Fruit fly (Drosophila melanogaster) whole organism, embryonic: ENCODE results near the gene Rad9.

Experiments
- BEAF-32 ChIP-seq: fragments of 200-800 bp; sonication (Bioruptor generic); optimal IDR thresholded peaks from 3 replicates; lab custom pipeline; 2017; ENCODE audit warnings: missing biosample characterization, missing genetic modification characterization, mild to moderate bottlenecking, moderate library complexity, missing genetic modification reagents
- CG11085 ChIP-seq: fragments of 200-800 bp; sonication (Bioruptor generic); IDR thresholded peaks from 2 replicates; pipeline ENCODE4 v1.3.6; 2022; ENCODE audit warnings: missing biosample characterization, missing genetic modification characterization
- CG13296 ChIP-seq: fragments of 200-800 bp; sonication (Bioruptor generic); optimal IDR thresholded peaks from 3 replicates; lab custom pipeline; 2018; ENCODE audit warnings: missing biosample characterization, mild to moderate bottlenecking, missing genetic modification characterization
- CG15269 ChIP-seq: fragments of 200-800 bp; sonication (Bioruptor generic); optimal IDR thresholded peaks from 2 replicates; lab custom pipeline; 2018; ENCODE audit warnings: missing biosample characterization, mild to moderate bottlenecking, missing genetic modification characterization, moderate library complexity
- CG1792 ChIP-seq: fragments of 200-800 bp; sonication (Bioruptor generic); optimal IDR thresholded peaks from 2 replicates; lab custom pipeline; 2016; ENCODE audit warnings: missing biosample characterization, missing genetic modification characterization
- CG2199 ChIP-seq: fragments of 200-800 bp; sonication (Bioruptor generic); IDR thresholded peaks from 3 replicates; pipeline ENCODE4 v1.3.6; 2022; ENCODE audit warnings: missing biosample characterization, missing genetic modification characterization
- CG2678 ChIP-seq: fragments of 200-800 bp; sonication (Bioruptor generic); optimal IDR thresholded peaks from 3 replicates; lab custom pipeline; 2019; ENCODE audit warnings: missing biosample characterization, mild to moderate bottlenecking, missing genetic modification characterization, moderate library complexity
- CG30403 ChIP-seq: fragments of 200-800 bp; sonication (Bioruptor generic); optimal IDR thresholded peaks from 3 replicates; lab custom pipeline; 2016; ENCODE audit warnings: missing biosample characterization, missing genetic modification characterization
- CG3281 ChIP-seq: fragments of 200-800 bp; sonication (Bioruptor generic); optimal IDR thresholded peaks from 3 replicates; lab custom pipeline; 2017; ENCODE audit warnings: missing biosample characterization, mild to moderate bottlenecking, missing genetic modification characterization
- CG3726 ChIP-seq: fragments of 200-800 bp; sonication (Bioruptor generic); IDR thresholded peaks from 3 replicates; pipeline ENCODE4, ENCODE4 v1.3.6; 2022; ENCODE audit warnings: missing biosample characterization, missing genetic modification characterization
- CG3995 ChIP-seq: fragments of 200-800 bp; sonication (Bioruptor generic); optimal IDR thresholded peaks from 3 replicates; lab custom pipeline; 2016; ENCODE audit warnings: missing biosample characterization, missing genetic modification characterization
- CG4360 ChIP-seq: fragments of 200-800 bp; sonication (Bioruptor generic); IDR thresholded peaks from 2 replicates; pipeline ENCODE4 v1.3.6; 2022; ENCODE audit warnings: missing biosample characterization, missing genetic modification characterization
- CG7963 ChIP-seq: fragments of 200-800 bp; sonication (Bioruptor generic); IDR thresholded peaks from 3 replicates; pipeline ENCODE4 v1.3.6; 2022; ENCODE audit warnings: missing biosample characterization, missing genetic modification characterization; ENCODE audit not compliant: partially characterized antibody
- CG9727 ChIP-seq: fragments of 200-800 bp; sonication (Bioruptor generic); optimal IDR thresholded peaks from 3 replicates; lab custom pipeline; 2017; ENCODE audit warnings: missing biosample characterization, mild to moderate bottlenecking, missing genetic modification characterization
- CG9797 ChIP-seq: fragments of 200-800 bp; sonication (Bioruptor generic); optimal IDR thresholded peaks from 3 replicates; lab custom pipeline; 2018; ENCODE audit warnings: missing biosample characterization, mild to moderate bottlenecking, missing genetic modification characterization
- CHES-1-like ChIP-seq: fragments of 200-800 bp; sonication (Bioruptor generic); optimal IDR thresholded peaks from 2 replicates; lab custom pipeline; 2016; ENCODE audit warnings: missing biosample characterization, missing genetic modification characterization
- CoRest ChIP-seq: fragments of 200-800 bp; sonication (Bioruptor generic); optimal IDR thresholded peaks from 3 replicates; lab custom pipeline; 2018; ENCODE audit warnings: missing biosample characterization, mild to moderate bottlenecking, missing genetic modification characterization, moderate library complexity
- Doc2 ChIP-seq: fragments of 200-800 bp; sonication (Bioruptor generic); IDR thresholded peaks from 2 replicates; pipeline ENCODE4 v1.3.6; 2022; ENCODE audit warnings: missing biosample characterization, missing genetic modification characterization
- ERR ChIP-seq: fragments of 200-800 bp; sonication (Bioruptor generic); optimal IDR thresholded peaks from 2 replicates; lab custom pipeline; 2016; ENCODE audit warnings: missing biosample characterization, missing genetic modification characterization
- Elba2 ChIP-seq: fragments of 200-800 bp; sonication (Bioruptor generic); optimal IDR thresholded peaks from 3 replicates; lab custom pipeline; 2016; ENCODE audit warnings: missing biosample characterization, missing genetic modification characterization
- GATAe ChIP-seq: fragments of 200-800 bp; sonication (Bioruptor generic); conservative IDR thresholded peaks from 2 replicates; pipeline ENCODE4 v1.3.6; 2022; ENCODE audit warnings: missing biosample characterization, missing genetic modification characterization
- H15 ChIP-seq: fragments of 200-800 bp; sonication (Bioruptor generic); IDR thresholded peaks from 3 replicates; pipeline ENCODE4 v1.3.6; 2022; ENCODE audit warnings: missing biosample characterization, missing genetic modification characterization
- HHEX ChIP-seq: fragments of 200-800 bp; sonication (Bioruptor generic); optimal IDR thresholded peaks from 3 replicates; lab custom pipeline; 2017; ENCODE audit warnings: missing biosample characterization, mild to moderate bottlenecking, missing genetic modification characterization, missing genetic modification reagents
- HmgZ ChIP-seq: fragments of 200-800 bp; sonication (Bioruptor generic); optimal IDR thresholded peaks from 2 replicates; lab custom pipeline; 2018; ENCODE audit warnings: missing biosample characterization, mild to moderate bottlenecking, missing genetic modification characterization
- Lpt ChIP-seq: fragments of >200 bp; optimal IDR thresholded peaks from 2 replicates; lab custom pipeline; 2018; ENCODE audit warnings: missing biosample characterization, missing genetic modification characterization
- Pdp1 ChIP-seq, 2 experiments: fragments of 200-800 bp; sonication (Bioruptor generic); optimal IDR thresholded peaks; 3 replicates each; lab custom pipeline; 2016; ENCODE audit warnings: missing biosample characterization in 2 of 2, missing genetic modification characterization in 2 of 2, mild to moderate bottlenecking in 1 of 2, moderate library complexity in 1 of 2
- Ptx1 ChIP-seq: fragments of 200-800 bp; sonication (Bioruptor generic); IDR thresholded peaks from 2 replicates; pipeline ENCODE4 v1.3.6; 2022; ENCODE audit warnings: missing biosample characterization, missing genetic modification characterization
- Tbp ChIP-seq: fragments of >200 bp; optimal IDR thresholded peaks from 2 replicates; lab custom pipeline; 2018; ENCODE audit warnings: missing biosample characterization, missing genetic modification characterization
- Trl ChIP-seq, 3 experiments: fragments of >200 bp in 2 of 3; fragments of 200-800 bp in 1 of 3; sonication (Bioruptor generic) in 1 of 3; optimal IDR thresholded peaks; 2 replicates in 1 of 3; 3 replicates in 2 of 3; lab custom pipeline; 2016 to 2017; ENCODE audit warnings: missing biosample characterization in 1 of 3, missing genetic modification characterization in 1 of 3
- ab ChIP-seq: fragments of 200-800 bp; sonication (Bioruptor generic); optimal IDR thresholded peaks from 2 replicates; lab custom pipeline; 2016; ENCODE audit warnings: missing biosample characterization, missing genetic modification characterization
- ap ChIP-seq: fragments of 200-800 bp; sonication (Bioruptor generic); IDR thresholded peaks from 2 replicates; pipeline ENCODE4 v1.3.6; 2022; ENCODE audit warnings: missing biosample characterization, missing genetic modification characterization
- az2 ChIP-seq: fragments of 200-800 bp; sonication (Bioruptor generic); optimal IDR thresholded peaks from 3 replicates; lab custom pipeline; 2016; ENCODE audit warnings: missing biosample characterization, missing genetic modification characterization
- cwo ChIP-seq: fragments of 200-800 bp; sonication (Bioruptor generic); optimal IDR thresholded peaks from 3 replicates; lab custom pipeline; 2017; ENCODE audit warnings: missing biosample characterization, missing genetic modification characterization, mild to moderate bottlenecking, moderate library complexity, missing genetic modification reagents
- emc ChIP-seq: fragments of 200-800 bp; sonication (Bioruptor generic); optimal IDR thresholded peaks from 2 replicates; lab custom pipeline; 2016; ENCODE audit warnings: missing biosample characterization, missing genetic modification characterization
- ewg ChIP-seq: fragments of 200-800 bp; sonication (Bioruptor generic); optimal IDR thresholded peaks from 3 replicates; lab custom pipeline; 2017; ENCODE audit warnings: mild to moderate bottlenecking, missing biosample characterization, missing genetic modification reagents, missing genetic modification characterization
- gsb-n ChIP-seq: fragments of 200-800 bp; sonication (Bioruptor generic); optimal IDR thresholded peaks from 3 replicates; lab custom pipeline; 2018; ENCODE audit warnings: missing biosample characterization, mild to moderate bottlenecking, missing genetic modification characterization
- hth ChIP-seq: fragments of >200 bp; optimal IDR thresholded peaks from 2 replicates; lab custom pipeline; 2017; ENCODE audit warnings: inconsistent platforms
- ken ChIP-seq: fragments of 200-800 bp; sonication (Bioruptor generic); IDR thresholded peaks from 3 replicates; pipeline ENCODE4 v1.3.6; 2022; ENCODE audit warnings: missing biosample characterization, missing genetic modification characterization
- mam ChIP-seq: fragments of 200-800 bp; sonication (Bioruptor generic); optimal IDR thresholded peaks from 3 replicates; lab custom pipeline; 2016; ENCODE audit warnings: missing biosample characterization, missing genetic modification characterization
- nau ChIP-seq: fragments of 200-800 bp; sonication (Bioruptor generic); optimal IDR thresholded peaks from 3 replicates; lab custom pipeline; 2017; ENCODE audit warnings: missing biosample characterization, mild to moderate bottlenecking, missing genetic modification characterization, missing genetic modification reagents
- nmo ChIP-seq: fragments of 200-800 bp; sonication (Bioruptor generic); optimal IDR thresholded peaks from 2 replicates; lab custom pipeline; 2018; ENCODE audit warnings: missing biosample characterization, mild to moderate bottlenecking, missing genetic modification characterization, moderate library complexity
- pum ChIP-seq: fragments of 200-800 bp; sonication (Bioruptor generic); optimal IDR thresholded peaks from 2 replicates; lab custom pipeline; 2016; ENCODE audit warnings: missing biosample characterization, missing genetic modification characterization
- pzg ChIP-seq: fragments of 200-800 bp; sonication (Bioruptor generic); optimal IDR thresholded peaks from 3 replicates; lab custom pipeline; 2018; ENCODE audit warnings: missing biosample characterization, mild to moderate bottlenecking, missing genetic modification characterization, moderate library complexity
- repo ChIP-seq: fragments of 200-800 bp; sonication (Bioruptor generic); optimal IDR thresholded peaks from 2 replicates; lab custom pipeline; 2016; ENCODE audit warnings: missing biosample characterization, missing genetic modification characterization
- ro ChIP-seq: fragments of 200-800 bp; sonication (Bioruptor generic); IDR thresholded peaks from 2 replicates; pipeline ENCODE4 v1.3.6; 2022; ENCODE audit warnings: missing biosample characterization, missing genetic modification characterization
- seq ChIP-seq: fragments of 200-800 bp; sonication (Bioruptor generic); IDR thresholded peaks from 2 replicates; pipeline ENCODE4 v1.3.6; 2022; ENCODE audit warnings: missing biosample characterization, missing genetic modification characterization
- sima ChIP-seq: fragments of 200-800 bp; sonication (Bioruptor generic); optimal IDR thresholded peaks from 2 replicates; lab custom pipeline; 2016; ENCODE audit warnings: missing biosample characterization, missing genetic modification characterization
- stwl ChIP-seq: fragments of 200-800 bp; sonication (Bioruptor generic); optimal IDR thresholded peaks from 3 replicates; lab custom pipeline; 2018; ENCODE audit warnings: missing biosample characterization, mild to moderate bottlenecking, missing genetic modification characterization, moderate library complexity
- tll ChIP-seq, 2 experiments: fragments of 200-800 bp in 1 of 2; fragments of >200 bp in 1 of 2; sonication (Bioruptor generic) in 1 of 2; optimal IDR thresholded peaks; 2 replicates each; lab custom pipeline; 2017 to 2019; ENCODE audit warnings: missing biosample characterization in 2 of 2, missing genetic modification characterization in 2 of 2, mild to moderate bottlenecking in 1 of 2, moderate library complexity in 1 of 2
- toy ChIP-seq: fragments of 200-800 bp; sonication (Bioruptor generic); IDR thresholded peaks from 2 replicates; pipeline ENCODE4 v1.3.6; 2022; ENCODE audit warnings: missing biosample characterization, missing genetic modification characterization
- ttk ChIP-seq: fragments of 200-800 bp; sonication (Bioruptor generic); IDR thresholded peaks from 2 replicates; pipeline ENCODE4 v2.1.2; 2022; ENCODE audit warnings: missing biosample characterization, missing genetic modification characterization

Gene Rad9

DNA sequence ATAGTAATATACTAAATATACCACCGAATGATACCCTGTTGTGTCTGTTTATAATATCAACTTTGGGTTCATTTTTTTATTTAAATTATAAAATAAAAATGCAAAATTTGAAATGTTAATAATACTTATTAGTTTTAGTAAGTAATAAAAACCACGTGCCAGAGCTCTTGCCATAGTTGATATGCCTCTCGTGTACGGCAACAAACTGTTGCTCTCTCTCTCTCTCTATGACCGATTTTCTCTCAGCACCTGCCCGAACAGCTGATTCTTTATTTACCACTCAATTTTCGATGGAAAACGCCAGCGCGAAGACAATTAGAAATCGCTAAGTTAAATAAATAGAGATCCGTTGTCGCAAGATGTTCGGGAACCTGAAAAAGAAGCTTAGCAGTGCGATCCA lies 4.8 kb downstream of the Rad9 start, which contains the start of gene Dysb (continued):
- TF ChIP-seq CG15269 (tag; lab: Kevin White, UChicago) (peak; percentile 94), pzg (GFP tag; lab: Kevin White, UChicago) (no peak), H15 (peak; percentile 90), CG11085 (GFP tag; lab: Robert Waterston, UW) (no peak; the same call in none of the 2 replicates), ewg (peak; percentile 76), Pdp1 (GFP tag; optimal IDR thresholded peaks at IDR 0.05; lab: Kevin White, UChicago) (peak; percentile 49 to 61), tll (GFP tag; optimal IDR thresholded peaks at IDR 0.05; lab: Kevin White, UChicago) (no peak), CG2678 (peak; percentile 90), CHES-1-like (peak; percentile 53), seq (GFP tag; lab: Robert Waterston, UW) (peak; percentile 90), CG9797 (GFP tag; lab: Kevin White, UChicago) (peak; percentile 25), CoRest (peak; percentile 89), CG7963 (GFP tag; lab: Robert Waterston, UW) (no peak), mam (GFP tag; lab: Kevin White, UChicago) (peak; percentile 75), Elba2 (GFP tag; lab: Kevin White, UChicago) (peak; percentile 44), GATAe (peak; percentile 21; the same call in 1 of the 2 replicates), emc (GFP tag; lab: Kevin White, UChicago) (no peak), toy (GFP tag; lab: Robert Waterston, UW) (peak; percentile 77; the same call in 1 of the 2 replicates), ap (peak; percentile 82), CG9727 (peak; percentile 88), Trl (optimal IDR thresholded peaks at IDR 0.05; lab: Kevin White, UChicago) (peak; percentile 82 to 84), Trl (GFP tag; optimal IDR thresholded peaks at IDR 0.05; lab: Kevin White, UChicago) (peak; percentile 64), pum (GFP tag; lab: Kevin White, UChicago) (peak; percentile 40), CG30403 (GFP tag; lab: Kevin White, UChicago) (peak; percentile 84), Tbp (GFP tag; lab: Kevin White, UChicago) (no peak), CG3995 (no peak), CG4360 (GFP tag; lab: Robert Waterston, UW) (no peak; the same call in 1 of the 2 replicates), nmo (GFP tag; lab: Kevin White, UChicago) (peak; percentile 80), ttk (GFP tag; lab: Robert Waterston, UW) (no peak; the same call in 1 of the 2 replicates), stwl (tag; lab: Kevin White, UChicago) (peak; percentile 37), HHEX (GFP tag; lab: Kevin White, UChicago) (peak; percentile 83), ro (GFP tag; lab: Robert Waterston, UW) (no peak), HmgZ (tag; lab: Kevin White, UChicago) (peak; percentile 87), az2 (GFP tag; lab: Kevin White, UChicago) (peak; percentile 88), gsb-n (peak; percentile 88), Ptx1 (GFP tag; lab: Robert Waterston, UW) (no peak; the same call in 1 of the 2 replicates), ERR (GFP tag; lab: Kevin White, UChicago) (no peak), cwo (GFP tag; lab: Kevin White, UChicago) (peak; percentile 85), CG13296 (GFP tag; lab: Kevin White, UChicago) (peak; percentile 92), BEAF-32 (no peak), ab (peak; percentile 50), Doc2 (no peak), sima (GFP tag; lab: Kevin White, UChicago) (no peak), ken (GFP tag; lab: Robert Waterston, UW) (peak; percentile 77; the same call in 1 of the 3 replicates), CG3281 (GFP tag; lab: Kevin White, UChicago) (peak; percentile 82), CG3726 (GFP tag; lab: Robert Waterston, UW) (no peak), CG2199 (GFP tag; lab: Robert Waterston, UW) (peak; percentile 63; the same call in 1 of the 3 replicates), Lpt (GFP tag; lab: Kevin White, UChicago) (no peak), hth (lab: Kevin White, UChicago) (no peak), nau (GFP tag; lab: Kevin White, UChicago) (peak; percentile 76), CG1792 (GFP tag; lab: Kevin White, UChicago) (no peak), repo (GFP tag; lab: Kevin White, UChicago) (no peak)
